Worm (Caenorhabditis elegans) whole organism, late embryonic: ENCODE data around the gene W06G6.11.

ENCODE experiments used
- C08G9.2 ChIP-seq: sonication (generic microtip); optimal IDR thresholded peaks from 2 replicates; lab custom pipeline; 2016; ENCODE audit warnings: mild to moderate bottlenecking, missing genetic modification characterization, moderate library complexity, missing compliant biosample characterization
- F13H6.1 ChIP-seq: sonication (generic microtip); optimal IDR thresholded peaks from 2 replicates; lab custom pipeline; 2016; ENCODE audit warnings: missing genetic modification characterization, missing compliant biosample characterization
- K09A11.1 ChIP-seq: sonication (generic microtip); optimal IDR thresholded peaks from 2 replicates; lab custom pipeline; 2017; ENCODE audit warnings: antibody characterized with exemption, mild to moderate bottlenecking, missing genetic modification characterization, missing compliant biosample characterization; ENCODE audit not compliant: insufficient read depth
- T23F11.4 ChIP-seq: fragments of 200-800 bp; sonication (Bioruptor generic); optimal IDR thresholded peaks from 2 replicates; lab custom pipeline; 2018; ENCODE audit warnings: mild to moderate bottlenecking, missing genetic modification characterization, missing compliant biosample characterization
- Y22D7AL.16 ChIP-seq: sonication (generic microtip); optimal IDR thresholded peaks from 2 replicates; lab custom pipeline; 2016; ENCODE audit warnings: missing genetic modification characterization, missing compliant biosample characterization
- ceh-18 ChIP-seq: sonication (generic microtip); optimal IDR thresholded peaks from 2 replicates; lab custom pipeline; 2016; ENCODE audit warnings: missing genetic modification characterization, missing compliant biosample characterization
- ceh-24 ChIP-seq: sonication (generic microtip); optimal IDR thresholded peaks from 2 replicates; lab custom pipeline; 2016; ENCODE audit warnings: mild to moderate bottlenecking, missing genetic modification characterization, missing compliant biosample characterization
- ceh-30 ChIP-seq: fragments of 150-350 bp; optimal IDR thresholded peaks from 2 replicates; lab custom pipeline; 2014; ENCODE audit warnings: missing biosample characterization, missing genetic modification characterization
- ceh-34 ChIP-seq: sonication (generic microtip); optimal IDR thresholded peaks from 2 replicates; lab custom pipeline; 2016; ENCODE audit warnings: mild to moderate bottlenecking, missing genetic modification characterization, missing compliant biosample characterization
- ceh-45 ChIP-seq: fragments of 200-800 bp; sonication (Bioruptor generic); IDR thresholded peaks from 2 replicates; pipeline ENCODE4 v1.3.6; 2022; ENCODE audit warnings: missing genetic modification reagents, missing genetic modification characterization, missing compliant biosample characterization
- ceh-6 ChIP-seq: fragments of 200-800 bp; sonication (Bioruptor generic); optimal IDR thresholded peaks from 2 replicates; lab custom pipeline; 2018; ENCODE audit warnings: mild to moderate bottlenecking, missing genetic modification characterization, missing compliant biosample characterization
- ceh-9 ChIP-seq: sonication (generic microtip); optimal IDR thresholded peaks from 2 replicates; lab custom pipeline; 2016; ENCODE audit warnings: mild to moderate bottlenecking, missing genetic modification characterization, inconsistent platforms, missing compliant biosample characterization
- che-1 ChIP-seq: sonication (generic microtip); optimal IDR thresholded peaks from 2 replicates; lab custom pipeline; 2016; ENCODE audit warnings: mild to moderate bottlenecking, missing genetic modification characterization, missing compliant biosample characterization
- dmd-4 ChIP-seq: sonication (generic microtip); optimal IDR thresholded peaks from 2 replicates; lab custom pipeline; 2016; ENCODE audit warnings: borderline replicate concordance, missing genetic modification characterization, missing compliant biosample characterization
- dve-1 ChIP-seq: sonication (generic microtip); optimal IDR thresholded peaks from 2 replicates; lab custom pipeline; 2017; ENCODE audit warnings: antibody characterized with exemption, mild to moderate bottlenecking, missing genetic modification characterization, missing compliant biosample characterization
- elt-2 ChIP-seq: sonication (generic microtip); optimal IDR thresholded peaks from 2 replicates; lab custom pipeline; 2016; ENCODE audit warnings: missing genetic modification reagents, missing genetic modification characterization, missing compliant biosample characterization
- elt-4 ChIP-seq: sonication (generic microtip); optimal IDR thresholded peaks from 2 replicates; lab custom pipeline; 2016; ENCODE audit warnings: missing genetic modification characterization, missing compliant biosample characterization
- ets-4 ChIP-seq: sonication (generic microtip); optimal IDR thresholded peaks from 2 replicates; lab custom pipeline; 2016; ENCODE audit warnings: missing genetic modification characterization, missing compliant biosample characterization
- eyg-1 ChIP-seq: sonication (generic microtip); optimal IDR thresholded peaks from 2 replicates; lab custom pipeline; 2016; ENCODE audit warnings: missing genotype, missing genetic modification characterization, missing compliant biosample characterization
- fax-1 ChIP-seq: sonication (generic microtip); optimal IDR thresholded peaks from 2 replicates; lab custom pipeline; 2016; ENCODE audit warnings: missing genotype, missing genetic modification characterization, missing compliant biosample characterization
- fkh-6 ChIP-seq: sonication (generic microtip); optimal IDR thresholded peaks from 2 replicates; lab custom pipeline; 2016; ENCODE audit warnings: missing genetic modification characterization, missing compliant biosample characterization
- hlh-30 ChIP-seq: sonication (generic microtip); optimal IDR thresholded peaks from 2 replicates; lab custom pipeline; 2017; ENCODE audit warnings: antibody characterized with exemption, missing genetic modification characterization, missing compliant biosample characterization; ENCODE audit not compliant: insufficient read depth
- hlh-6 ChIP-seq: sonication (generic microtip); optimal IDR thresholded peaks from 2 replicates; lab custom pipeline; 2016; ENCODE audit warnings: missing genotype, missing genetic modification characterization, missing compliant biosample characterization
- hlh-8 ChIP-seq: sonication (generic microtip); optimal IDR thresholded peaks from 2 replicates; lab custom pipeline; 2016; ENCODE audit warnings: missing genotype, missing genetic modification characterization, missing compliant biosample characterization
- lin-11 ChIP-seq: fragments of 200-800 bp; sonication (Bioruptor generic); optimal IDR thresholded peaks from 2 replicates; lab custom pipeline; 2018; ENCODE audit warnings: mild to moderate bottlenecking, missing genetic modification characterization, missing compliant biosample characterization
- nfya-1 ChIP-seq: sonication (generic microtip); optimal IDR thresholded peaks from 2 replicates; lab custom pipeline; 2017; ENCODE audit warnings: missing genetic modification characterization, mild to moderate bottlenecking, missing compliant biosample characterization, antibody characterized with exemption, moderate library complexity
- nhr-232 ChIP-seq: sonication (generic microtip); optimal IDR thresholded peaks from 2 replicates; lab custom pipeline; 2016; ENCODE audit warnings: missing genetic modification characterization, missing compliant biosample characterization
- npax-4 ChIP-seq: sonication (generic microtip); optimal IDR thresholded peaks from 2 replicates; lab custom pipeline; 2016; ENCODE audit warnings: missing genetic modification characterization, missing compliant biosample characterization
- odd-2 ChIP-seq: sonication (generic microtip); optimal IDR thresholded peaks from 2 replicates; lab custom pipeline; 2017; ENCODE audit warnings: antibody characterized with exemption, mild to moderate bottlenecking, missing genetic modification characterization, missing compliant biosample characterization
- pat-9 ChIP-seq: fragments of 200-800 bp; sonication (Bioruptor generic); optimal IDR thresholded peaks from 2 replicates; lab custom pipeline; 2018; ENCODE audit warnings: mild to moderate bottlenecking, missing genetic modification characterization, moderate library complexity, missing compliant biosample characterization
- pha-2 ChIP-seq: sonication (generic microtip); optimal IDR thresholded peaks from 2 replicates; lab custom pipeline; 2017; ENCODE audit warnings: mild to moderate bottlenecking, missing genetic modification characterization, missing compliant biosample characterization
- pqm-1 ChIP-seq: sonication (generic microtip); optimal IDR thresholded peaks from 2 replicates; lab custom pipeline; 2016; ENCODE audit warnings: missing genetic modification characterization, missing compliant biosample characterization
- sox-2 ChIP-seq: fragments of 200-800 bp; sonication (Bioruptor generic); IDR thresholded peaks from 2 replicates; pipeline ENCODE4 v1.3.6; 2022; ENCODE audit warnings: missing genetic modification reagents, missing genetic modification characterization, missing compliant biosample characterization
- syd-9 ChIP-seq: sonication (generic microtip); optimal IDR thresholded peaks from 2 replicates; lab custom pipeline; 2016; ENCODE audit warnings: mild to moderate bottlenecking, missing genetic modification characterization, moderate library complexity, missing compliant biosample characterization
- tbx-2 ChIP-seq: sonication (generic microtip); optimal IDR thresholded peaks from 2 replicates; lab custom pipeline; 2016; ENCODE audit warnings: missing genetic modification characterization, missing compliant biosample characterization
- unc-3 ChIP-seq, 2 experiments: fragments of 200-800 bp in 1 of 2; sonication (Bioruptor generic) in 1 of 2; sonication (generic microtip) in 1 of 2; conservative IDR thresholded peaks in 1 of 2; optimal IDR thresholded peaks in 1 of 2; 2 replicates each; pipeline versions ENCODE4 v1.3.6 to Lab custom; 2016 to 2022; ENCODE audit warnings: missing compliant biosample characterization in 2 of 2, missing genetic modification characterization in 2 of 2, missing genetic modification reagents in 1 of 2
- unc-42 ChIP-seq: sonication (generic microtip); optimal IDR thresholded peaks from 2 replicates; lab custom pipeline; 2016; ENCODE audit warnings: missing genotype, missing genetic modification characterization, missing compliant biosample characterization
- unc-55 ChIP-seq: sonication (generic microtip); optimal IDR thresholded peaks from 2 replicates; lab custom pipeline; 2017; ENCODE audit warnings: missing biosample characterization, missing genetic modification reagents, missing genetic modification characterization
- zip-5 ChIP-seq: sonication (generic microtip); optimal IDR thresholded peaks from 2 replicates; lab custom pipeline; 2016; ENCODE audit warnings: missing genetic modification characterization, missing compliant biosample characterization

W06G6.11 gene

DNA sequence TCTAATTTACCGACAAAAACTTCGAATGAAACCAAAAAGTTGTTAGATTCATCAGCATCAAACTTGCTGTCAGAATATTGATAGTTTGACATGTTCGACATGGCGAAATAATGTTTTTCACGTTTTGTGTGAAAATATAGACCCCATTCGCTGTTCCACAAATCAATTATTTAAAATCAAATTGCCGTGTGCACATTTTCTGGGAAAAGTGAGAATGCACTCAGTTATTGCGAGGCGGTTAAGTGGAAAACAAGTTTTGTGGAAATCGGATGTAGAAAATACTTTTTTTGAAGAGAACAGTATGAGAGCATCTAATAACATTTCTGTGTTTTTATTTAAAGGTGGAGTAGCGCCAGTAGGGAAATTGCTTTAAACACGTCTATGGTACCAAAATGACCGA lies 44.6 kb upstream of the W06G6.11 start, which contains the start of gene srw-42:
Gene srw-42 (minus strand): TSS at position 101 of the 400 bp plus-strand sequence.
- TF ChIP-seq ceh-34, result no peak
- TF ChIP-seq unc-3 (GFP tag; conservative IDR thresholded peaks at IDR 0.05; lab: Robert Waterston, UW), result no peak
- no peak for TF ChIP-seq unc-3 (tag; optimal IDR thresholded peaks at IDR 0.05; lab: Kevin White, UChicago)
- no peak for TF ChIP-seq fkh-6 (tag; lab: Kevin White, UChicago)
- TF ChIP-seq nhr-232 (tag; lab: Kevin White, UChicago), result no peak
- TF ChIP-seq F13H6.1 (tag; lab: Kevin White, UChicago), result no peak
- TF ChIP-seq sox-2 (GFP tag; lab: Robert Waterston, UW), result no peak

DNA sequence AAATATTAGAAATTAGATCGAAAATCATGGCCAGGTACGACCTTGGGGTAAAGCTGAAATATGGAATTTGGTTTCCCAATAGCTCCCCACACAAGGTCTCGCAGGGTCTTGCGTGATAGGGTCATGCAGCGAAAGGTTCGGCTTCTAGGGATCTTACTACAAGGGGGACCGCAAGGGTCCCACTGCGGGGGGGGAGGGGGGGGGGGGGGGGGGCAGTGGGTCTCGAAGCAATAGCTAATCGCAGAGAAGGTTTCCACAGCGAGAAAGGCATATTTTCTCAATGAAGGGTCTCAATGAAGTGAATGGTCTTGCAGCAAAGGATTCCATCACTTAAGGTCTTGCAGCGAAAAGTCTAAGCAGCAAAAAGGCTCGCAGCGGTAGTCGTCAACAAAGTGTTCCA lies 43.9 kb upstream of the W06G6.11 start:
- no peak for TF ChIP-seq C08G9.2 (tag; lab: Kevin White, UChicago)
- no peak for TF ChIP-seq dve-1 (tag; lab: Kevin White, UChicago)
- no peak for TF ChIP-seq hlh-8
- no peak for TF ChIP-seq K09A11.1 (tag; lab: Kevin White, UChicago)
- no peak for TF ChIP-seq odd-2 (tag; lab: Kevin White, UChicago)
- no peak for TF ChIP-seq F13H6.1 (tag; lab: Kevin White, UChicago)
- TF ChIP-seq pha-2 (tag; lab: Kevin White, UChicago), result no peak
- no peak for TF ChIP-seq che-1 (tag; lab: Kevin White, UChicago)
- TF ChIP-seq elt-2 (tag; lab: Kevin White, UChicago), result no peak
- no peak for TF ChIP-seq ceh-18 (tag; lab: Kevin White, UChicago)
- no peak for TF ChIP-seq unc-3 (GFP tag; conservative IDR thresholded peaks at IDR 0.05; lab: Robert Waterston, UW)
- TF ChIP-seq unc-3 (tag; optimal IDR thresholded peaks at IDR 0.05; lab: Kevin White, UChicago), result no peak
- TF ChIP-seq, all 69 proteins: peak for 0

DNA sequence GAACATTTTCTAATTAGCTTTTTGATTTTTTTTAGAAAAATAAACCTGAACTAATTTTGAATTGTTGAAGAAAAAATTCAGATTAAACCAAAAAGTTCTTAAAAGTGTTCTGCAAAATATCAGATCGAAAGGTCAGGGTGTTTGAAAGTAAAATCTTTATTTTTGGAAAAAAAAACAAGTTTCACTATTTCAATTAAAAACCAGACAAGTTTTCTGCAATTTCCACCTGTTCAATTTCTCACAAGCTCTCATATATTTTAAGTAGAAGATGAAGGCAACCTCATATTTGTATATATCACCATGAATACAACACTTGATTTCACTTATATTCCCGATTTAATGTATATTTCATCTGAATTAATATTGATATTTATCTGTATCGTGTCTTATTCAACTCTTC lies 38.1 kb upstream of the W06G6.11 start, which contains the start of gene srz-102:
Gene srz-102 (plus strand): TSS at position 301 of the 400 bp plus-strand sequence.
- no peak for TF ChIP-seq hlh-6 (tag; lab: Kevin White, UChicago)
- TF ChIP-seq unc-55, result no peak
- no peak for TF ChIP-seq ceh-34
- no peak for TF ChIP-seq ceh-45
- no peak for TF ChIP-seq pqm-1 (tag; lab: Kevin White, UChicago)
- no peak for TF ChIP-seq zip-5 (tag; lab: Kevin White, UChicago)
- no peak for TF ChIP-seq C08G9.2 (tag; lab: Kevin White, UChicago)
- TF ChIP-seq npax-4 (tag; lab: Kevin White, UChicago), result no peak
- no peak for TF ChIP-seq hlh-30
- TF ChIP-seq syd-9, result no peak
- no peak for TF ChIP-seq lin-11 (tag; lab: Kevin White, UChicago)
- TF ChIP-seq eyg-1, result no peak
- TF ChIP-seq dmd-4 (tag; lab: Kevin White, UChicago), result no peak
- no peak for TF ChIP-seq ceh-24
- TF ChIP-seq hlh-8, result no peak

DNA sequence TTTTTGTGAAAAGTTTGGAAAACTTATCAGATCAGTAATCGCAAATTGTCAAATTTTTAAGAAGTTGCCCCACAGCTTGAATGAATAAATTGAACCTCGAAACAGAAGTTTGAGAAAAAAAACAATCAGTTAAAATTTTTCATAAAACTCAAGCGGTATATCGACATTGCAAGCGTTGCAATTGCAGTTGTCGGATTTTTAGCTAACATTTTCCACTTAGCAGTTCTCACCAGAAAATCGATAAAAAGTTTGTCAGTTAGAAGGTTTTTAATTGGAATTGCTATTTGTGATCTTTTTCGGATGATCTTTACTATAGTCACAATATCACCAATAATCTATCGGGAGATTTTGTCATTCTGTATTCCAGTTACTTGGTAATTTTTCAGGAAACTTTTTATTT lies 36.6 kb upstream of the W06G6.11 start, which contains the start of gene srw-43:
Gene srw-43 (plus strand): TSS at position 301 of the 400 bp plus-strand sequence.
- TF ChIP-seq Y22D7AL.16 (tag; lab: Kevin White, UChicago) (no peak), fax-1 (no peak), unc-42 (tag; lab: Kevin White, UChicago) (no peak)

DNA sequence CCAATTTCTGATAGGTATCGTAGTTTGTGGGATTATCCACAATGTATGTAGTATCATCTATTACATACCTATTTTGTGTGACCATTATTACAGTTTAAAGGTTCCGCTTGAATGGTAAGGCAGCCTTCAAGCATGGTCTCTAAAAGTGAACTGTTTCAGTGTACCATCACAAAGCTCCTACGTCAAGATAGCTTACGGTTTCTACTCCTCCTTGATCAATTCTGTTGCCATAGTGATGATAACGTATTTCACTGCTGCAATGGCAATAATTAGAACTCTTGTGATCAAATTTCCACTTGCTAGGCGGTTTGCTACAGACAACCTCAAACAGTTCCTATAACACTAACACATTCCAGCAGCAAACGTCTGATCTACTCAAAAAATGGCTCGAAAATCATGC lies 34.3 kb upstream of the W06G6.11 start:
- no peak for TF ChIP-seq ets-4
- no peak for TF ChIP-seq hlh-6 (tag; lab: Kevin White, UChicago)
- no peak for TF ChIP-seq ceh-24
- no peak for TF ChIP-seq ceh-6 (GFP tag; lab: Kevin White, UChicago)
- no peak for TF ChIP-seq K09A11.1 (tag; lab: Kevin White, UChicago)
- TF ChIP-seq hlh-8, result no peak
- TF ChIP-seq ceh-30, result no peak
- TF ChIP-seq nfya-1 (tag; lab: Kevin White, UChicago), result no peak
- TF ChIP-seq elt-4 (tag; lab: Kevin White, UChicago), result no peak
- no peak for TF ChIP-seq T23F11.4 (GFP tag; lab: Kevin White, UChicago)
- no peak for TF ChIP-seq pat-9 (tag; lab: Kevin White, UChicago)
- TF ChIP-seq elt-2 (tag; lab: Kevin White, UChicago), result no peak
- TF ChIP-seq ceh-45, result no peak
- no peak for TF ChIP-seq ceh-34
- TF ChIP-seq tbx-2 (tag; lab: Kevin White, UChicago), result no peak
- TF ChIP-seq che-1 (tag; lab: Kevin White, UChicago), result no peak
- no peak for TF ChIP-seq F13H6.1 (tag; lab: Kevin White, UChicago)
- TF ChIP-seq ceh-9 (tag; lab: Kevin White, UChicago), result no peak
- no peak for TF ChIP-seq nhr-232 (tag; lab: Kevin White, UChicago)
